Worm (Caenorhabditis elegans) whole organism, L1 larva: Measurements from ENCODE around the gene F29B9.8.

Experiments used
- C16A3.4 ChIP-seq: fragments of 150-350 bp; optimal IDR thresholded peaks from 2 replicates; lab custom pipeline; 2014; ENCODE audit warnings: missing biosample characterization, missing genetic modification characterization
- C34B4.2 ChIP-seq: sonication (generic microtip); optimal IDR thresholded peaks from 2 replicates; lab custom pipeline; 2017; ENCODE audit warnings: mild to moderate bottlenecking, missing genetic modification characterization, missing compliant biosample characterization
- F16B12.6 ChIP-seq: fragments of 150-350 bp; optimal IDR thresholded peaks from 2 replicates; lab custom pipeline; 2014; ENCODE audit warnings: missing biosample characterization, missing genetic modification characterization
- alr-1 ChIP-seq: fragments of 200-800 bp; sonication (Bioruptor generic); optimal IDR thresholded peaks from 2 replicates; lab custom pipeline; 2018; ENCODE audit warnings: borderline replicate concordance, mild to moderate bottlenecking, missing genetic modification characterization, missing compliant biosample characterization
- ama-1 ChIP-seq: fragments of 150-350 bp; optimal IDR thresholded peaks from 2 replicates; lab custom pipeline; 2014
- ceh-82 ChIP-seq, 3 experiments: fragments of 150-350 bp in 1 of 3; sonication (generic microtip) in 2 of 3; optimal IDR thresholded peaks; 2 replicates each; lab custom pipeline; 2014 to 2017; ENCODE audit warnings: missing biosample characterization in 3 of 3, missing genetic modification characterization in 3 of 3
- ceh-88 ChIP-seq: fragments of 200-800 bp; sonication (Bioruptor generic); IDR thresholded peaks from 2 replicates; pipeline ENCODE4 v1.3.6; 2022; ENCODE audit warnings: missing genetic modification characterization, missing compliant biosample characterization
- ces-1 ChIP-seq: fragments of 150-350 bp; optimal IDR thresholded peaks from 2 replicates; lab custom pipeline; 2014; ENCODE audit warnings: missing biosample characterization, missing genetic modification reagents, missing genetic modification characterization
- efl-1 ChIP-seq, 4 experiments: fragments of 150-350 bp; optimal IDR thresholded peaks in 3 of 4; peaks in 1 of 4; 1 replicate in 1 of 4; 2 replicates in 3 of 4; lab custom pipeline; 2014; ENCODE audit warnings: missing biosample characterization in 2 of 4, missing genetic modification characterization in 2 of 4, missing genetic modification reagents in 2 of 4
- efl-3 ChIP-seq: fragments of 200-800 bp; sonication (Bioruptor generic); optimal IDR thresholded peaks from 2 replicates; lab custom pipeline; 2018; ENCODE audit warnings: mild to moderate bottlenecking, missing genetic modification characterization, missing compliant biosample characterization
- egl-27 ChIP-seq, 2 experiments: fragments of 150-350 bp in 1 of 2; sonication (generic microtip); optimal IDR thresholded peaks; 3 replicates each; lab custom pipeline; 2017 to 2018; ENCODE audit warnings: missing biosample characterization in 2 of 2, missing genetic modification characterization in 2 of 2, missing genetic modification reagents in 2 of 2
- elt-2 ChIP-seq: sonication (generic microtip); optimal IDR thresholded peaks from 2 replicates; lab custom pipeline; 2016; ENCODE audit warnings: missing genetic modification characterization, mild to moderate bottlenecking, inconsistent platforms, missing compliant biosample characterization, missing genetic modification reagents
- elt-3 ChIP-seq, 6 experiments: fragments of 150-350 bp in 1 of 6; sonication (generic microtip); optimal IDR thresholded peaks; 2 replicates each; lab custom pipeline; 2017 to 2018; ENCODE audit warnings: missing biosample characterization in 6 of 6, missing genetic modification characterization in 6 of 6, inconsistent platforms in 1 of 6
- grh-1 ChIP-seq: fragments of 200-800 bp; sonication (Bioruptor generic); IDR thresholded peaks from 2 replicates; pipeline ENCODE4 v1.3.6; 2022; ENCODE audit warnings: missing genetic modification reagents, missing genetic modification characterization, missing compliant biosample characterization
- hlh-17 ChIP-seq: fragments of 200-800 bp; sonication (Bioruptor generic); optimal IDR thresholded peaks from 2 replicates; lab custom pipeline; 2018; ENCODE audit warnings: missing genetic modification characterization, mild to moderate bottlenecking, missing compliant biosample characterization, moderate library complexity, borderline replicate concordance
- hpl-2 ChIP-seq: fragments of 150-350 bp; optimal IDR thresholded peaks from 2 replicates; lab custom pipeline; 2014; ENCODE audit warnings: missing biosample characterization, missing genetic modification reagents, missing genetic modification characterization
- isw-1 ChIP-seq: fragments of 200-800 bp; sonication (Bioruptor generic); IDR thresholded peaks from 2 replicates; pipeline ENCODE4 v1.3.6; 2022; ENCODE audit warnings: missing genetic modification characterization, missing compliant biosample characterization
- jun-1 ChIP-seq: fragments of 150-350 bp; optimal IDR thresholded peaks from 2 replicates; lab custom pipeline; 2014; ENCODE audit warnings: missing biosample characterization, missing genetic modification reagents, missing genetic modification characterization
- lin-13 ChIP-seq: fragments of 150-350 bp; optimal IDR thresholded peaks from 2 replicates; lab custom pipeline; 2014; ENCODE audit warnings: missing biosample characterization, missing genetic modification reagents, missing genetic modification characterization
- lin-35 ChIP-seq, 2 experiments: fragments of 150-350 bp; optimal IDR thresholded peaks; 2 replicates each; lab custom pipeline; 2014; ENCODE audit warnings: missing biosample characterization in 2 of 2, missing genetic modification characterization in 2 of 2, missing genetic modification reagents in 2 of 2
- lir-3 ChIP-seq: sonication (generic microtip); optimal IDR thresholded peaks from 2 replicates; lab custom pipeline; 2016; ENCODE audit warnings: mild to moderate bottlenecking, missing genetic modification characterization, moderate library complexity, missing compliant biosample characterization; ENCODE audit not compliant: poor library complexity
- lsy-2 ChIP-seq, 2 experiments: fragments of 150-350 bp; optimal IDR thresholded peaks; 2 replicates each; lab custom pipeline; 2014; ENCODE audit warnings: missing biosample characterization in 2 of 2, missing genetic modification characterization in 2 of 2
- mab-9 ChIP-seq: fragments of 200-800 bp; sonication (Bioruptor generic); IDR thresholded peaks from 2 replicates; pipeline ENCODE4 v1.3.6; 2022; ENCODE audit warnings: missing genetic modification reagents, missing genetic modification characterization, missing compliant biosample characterization
- mep-1 ChIP-seq: fragments of 150-350 bp; optimal IDR thresholded peaks from 2 replicates; lab custom pipeline; 2014; ENCODE audit warnings: missing biosample characterization, missing genetic modification characterization
- nhr-11 ChIP-seq: fragments of 150-350 bp; optimal IDR thresholded peaks from 2 replicates; lab custom pipeline; 2014; ENCODE audit warnings: missing biosample characterization, missing genetic modification characterization
- nhr-19 ChIP-seq: fragments of 200-800 bp; sonication (Bioruptor generic); conservative IDR thresholded peaks from 2 replicates; pipeline ENCODE4 v1.3.6; 2022; ENCODE audit warnings: missing genetic modification characterization, missing compliant biosample characterization
- nhr-20 ChIP-seq: sonication (generic microtip); optimal IDR thresholded peaks from 2 replicates; lab custom pipeline; 2016; ENCODE audit warnings: mild to moderate bottlenecking, missing genetic modification characterization, missing compliant biosample characterization
- nhr-237 ChIP-seq: fragments of 150-350 bp; optimal IDR thresholded peaks from 2 replicates; lab custom pipeline; 2014; ENCODE audit warnings: missing biosample characterization, missing genetic modification characterization
- nhr-47 ChIP-seq: sonication (generic microtip); optimal IDR thresholded peaks from 2 replicates; lab custom pipeline; 2016; ENCODE audit warnings: mild to moderate bottlenecking, missing genetic modification characterization, moderate library complexity, missing compliant biosample characterization
- nhr-71 ChIP-seq: sonication (generic microtip); optimal IDR thresholded peaks from 2 replicates; lab custom pipeline; 2016; ENCODE audit warnings: mild to moderate bottlenecking, missing genetic modification characterization, moderate library complexity, missing compliant biosample characterization
- nhr-76 ChIP-seq: sonication (generic microtip); optimal IDR thresholded peaks from 2 replicates; lab custom pipeline; 2017; ENCODE audit warnings: missing biosample characterization, missing genetic modification characterization
- nhr-85 ChIP-seq: sonication (generic microtip); peaks from one replicate; lab custom pipeline; 2016; ENCODE audit warnings: missing genetic modification characterization, inconsistent platforms, missing compliant biosample characterization
- nhr-90 ChIP-seq: sonication (generic microtip); optimal IDR thresholded peaks from 2 replicates; lab custom pipeline; 2016; ENCODE audit warnings: mild to moderate bottlenecking, missing genetic modification characterization, missing compliant biosample characterization; ENCODE audit not compliant: poor library complexity
- pag-3 ChIP-seq: sonication (generic microtip); optimal IDR thresholded peaks from 2 replicates; lab custom pipeline; 2017; ENCODE audit warnings: missing genetic modification characterization, mild to moderate bottlenecking, missing compliant biosample characterization, antibody characterized with exemption, borderline replicate concordance; ENCODE audit not compliant: insufficient read depth
- pax-3 ChIP-seq: fragments of 200-800 bp; sonication (Bioruptor generic); optimal IDR thresholded peaks from 2 replicates; lab custom pipeline; 2018; ENCODE audit warnings: mild to moderate bottlenecking, missing genetic modification characterization, moderate library complexity, missing compliant biosample characterization
- pqm-1 ChIP-seq: sonication (generic microtip); optimal IDR thresholded peaks from 3 replicates; lab custom pipeline; 2017; ENCODE audit warnings: missing biosample characterization, missing genetic modification characterization
- rnt-1 ChIP-seq: sonication (generic microtip); optimal IDR thresholded peaks from 2 replicates; lab custom pipeline; 2016; ENCODE audit warnings: mild to moderate bottlenecking, missing genetic modification characterization, moderate library complexity, missing compliant biosample characterization
- skn-1 ChIP-seq: fragments of 150-350 bp; optimal IDR thresholded peaks from 2 replicates; lab custom pipeline; 2014; ENCODE audit warnings: missing biosample characterization, missing genetic modification characterization
- snu-23 ChIP-seq: sonication (generic microtip); optimal IDR thresholded peaks from 2 replicates; lab custom pipeline; 2016; ENCODE audit warnings: missing genetic modification characterization, missing compliant biosample characterization
- sptf-1 ChIP-seq: fragments of 150-350 bp; optimal IDR thresholded peaks from 2 replicates; lab custom pipeline; 2014; ENCODE audit warnings: missing biosample characterization, missing genetic modification characterization
- tbx-2 ChIP-seq: sonication (generic microtip); optimal IDR thresholded peaks from 2 replicates; lab custom pipeline; 2016; ENCODE audit warnings: missing genetic modification characterization, missing compliant biosample characterization
- tlp-1 ChIP-seq: fragments of 150-350 bp; optimal IDR thresholded peaks from 2 replicates; lab custom pipeline; 2014; ENCODE audit warnings: missing biosample characterization, missing genetic modification characterization
- unc-130 ChIP-seq: fragments of 150-350 bp; optimal IDR thresholded peaks from 2 replicates; lab custom pipeline; 2017; ENCODE audit warnings: missing biosample characterization, missing genetic modification characterization, inconsistent platforms
- unc-86 ChIP-seq: sonication (generic microtip); optimal IDR thresholded peaks from 2 replicates; lab custom pipeline; 2016; ENCODE audit warnings: missing genetic modification characterization, missing compliant biosample characterization
- unc-98 ChIP-seq: fragments of 200-800 bp; sonication (Bioruptor generic); IDR thresholded peaks from 2 replicates; pipeline ENCODE4 v1.3.6; 2022; ENCODE audit warnings: missing genetic modification characterization, missing compliant biosample characterization
- xbp-1 ChIP-seq: sonication (generic microtip); optimal IDR thresholded peaks from 2 replicates; lab custom pipeline; 2016; ENCODE audit warnings: missing genetic modification characterization, missing compliant biosample characterization
- zag-1 ChIP-seq: fragments of 150-350 bp; optimal IDR thresholded peaks from 2 replicates; lab custom pipeline; 2014; ENCODE audit warnings: missing biosample characterization, missing genetic modification characterization

The F29B9.8 gene

DNA sequence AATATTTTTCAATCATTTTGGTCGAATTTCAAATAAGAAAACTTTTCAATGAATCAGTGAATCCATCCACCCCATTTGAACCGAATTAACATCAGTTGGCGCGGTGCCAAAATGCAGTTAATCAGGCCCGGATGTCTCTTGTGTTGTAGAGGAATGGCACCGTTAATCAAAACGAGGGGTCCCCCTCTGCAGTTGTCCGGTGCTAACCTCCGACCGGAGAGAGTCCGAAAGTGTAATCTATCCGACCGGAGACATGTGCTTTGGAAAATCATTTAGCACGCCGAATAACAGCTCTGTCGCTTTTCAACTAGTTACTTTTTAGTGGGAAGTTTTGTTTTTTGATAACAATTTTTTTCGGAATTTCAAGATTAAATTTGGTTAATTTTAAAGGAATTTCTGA is 2.2 kb upstream of the F29B9.8 start (continued):
- no peak for TF ChIP-seq nhr-76
- no peak for TF ChIP-seq C16A3.4 (tag; lab: Kevin White, UChicago)
- no peak for TF ChIP-seq elt-3 (tag; optimal IDR thresholded peaks at IDR 0.05; lab: Kevin White, UChicago)
- no peak for TF ChIP-seq tlp-1 (tag; lab: Kevin White, UChicago)
- no peak for TF ChIP-seq efl-1 (optimal IDR thresholded peaks at IDR 0.05; lab: Kevin White, UChicago)
- TF ChIP-seq efl-1 (GFP tag; optimal IDR thresholded peaks at IDR 0.05 in 1 of 2; lab: Kevin White, UChicago): peak in 1 of 2 experiments; percentile 51
- TF ChIP-seq pag-3: peak; percentile 45
- TF ChIP-seq lir-3 (tag; lab: Kevin White, UChicago): no peak
- no peak for TF ChIP-seq zag-1
- TF ChIP-seq xbp-1 (tag; lab: Kevin White, UChicago): no peak
- peak; percentile 34 for TF ChIP-seq rnt-1 (tag; lab: Kevin White, UChicago)
- no peak for TF ChIP-seq lsy-2 (tag; optimal IDR thresholded peaks at IDR 0.05; lab: Kevin White, UChicago)
- no peak for TF ChIP-seq unc-86 (tag; lab: Kevin White, UChicago)
- TF ChIP-seq nhr-11 (tag; lab: Kevin White, UChicago): no peak
- TF ChIP-seq egl-27 (tag; optimal IDR thresholded peaks at IDR 0.05; lab: Kevin White, UChicago): no peak
- no peak for TF ChIP-seq efl-3 (GFP tag; lab: Kevin White, UChicago)
- TF ChIP-seq elt-2 (tag; lab: Kevin White, UChicago): no peak
- TF ChIP-seq nhr-237: no peak
- no peak for TF ChIP-seq ceh-88 (GFP tag; lab: Robert Waterston, UW)
- TF ChIP-seq mab-9 (GFP tag; lab: Robert Waterston, UW): no peak
- TF ChIP-seq grh-1 (GFP tag; lab: Robert Waterston, UW): no peak
- no peak for TF ChIP-seq mep-1 (tag; lab: Kevin White, UChicago)
- no peak for TF ChIP-seq nhr-90
- TF ChIP-seq unc-98 (GFP tag; lab: Robert Waterston, UW): no peak
- TF ChIP-seq snu-23 (GFP tag; lab: Kevin White, UChicago): no peak
- no peak for TF ChIP-seq pax-3
- TF ChIP-seq unc-130 (tag; lab: Kevin White, UChicago): peak; percentile 15
- TF ChIP-seq skn-1 (tag; lab: Kevin White, UChicago): no peak

DNA sequence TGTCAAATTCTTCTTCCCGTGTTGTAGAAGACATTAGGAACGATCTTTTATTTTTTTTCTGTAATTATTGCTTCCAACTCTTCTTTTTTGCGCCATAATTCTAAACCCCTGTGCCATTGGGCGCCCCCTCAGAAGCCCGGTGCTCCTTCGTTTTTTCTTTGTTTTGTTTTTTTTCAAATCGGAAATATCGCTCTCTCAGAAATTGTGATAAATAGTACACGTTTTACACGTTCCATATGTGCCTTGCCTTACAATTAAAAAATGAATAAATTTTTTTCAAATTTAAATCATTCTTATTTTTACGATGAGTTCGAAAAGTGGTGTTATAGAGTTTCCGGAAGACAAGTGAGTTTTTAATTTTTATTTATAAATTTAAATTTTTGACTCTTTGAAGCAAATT is 2.0 kb downstream of the F29B9.8 start, which contains the start of gene F29B9.7:
F29B9.7 (plus strand) TSS at position 301 of the 400 bp plus-strand sequence.
- TF ChIP-seq ama-1 (lab: Kevin White, UChicago): no peak
- no peak for TF ChIP-seq nhr-19 (GFP tag; lab: Robert Waterston, UW)

DNA sequence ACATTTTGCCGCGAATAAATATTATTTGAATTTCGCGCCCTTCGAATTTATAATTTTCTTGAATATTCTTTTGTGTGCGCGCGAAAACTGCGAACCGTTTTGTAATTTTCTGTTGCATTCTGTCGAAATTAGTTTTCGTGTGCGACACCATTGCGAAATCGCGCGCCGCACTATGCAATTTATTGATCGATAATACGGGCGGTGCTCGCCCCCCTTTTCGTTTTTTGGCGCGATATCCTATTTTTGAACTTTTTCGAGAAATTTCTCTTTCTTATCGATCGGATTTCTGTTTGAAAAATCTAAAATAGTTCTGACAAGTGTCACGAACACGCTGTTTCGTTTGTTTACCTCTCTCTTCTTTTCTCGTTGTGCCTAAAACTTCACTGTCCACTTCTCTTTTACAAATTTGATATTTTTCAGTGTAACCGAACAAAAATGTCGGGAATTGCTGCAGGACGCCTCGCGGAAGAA is 3.2 kb downstream of the F29B9.8 start, which contains the start of gene ubc-9:
ubc-9 (plus strand) TSS at position 421 of the 471 bp plus-strand sequence.
- TF ChIP-seq tbx-2 (tag; lab: Kevin White, UChicago): peak; percentile 78
- TF ChIP-seq lin-35 (GFP tag; optimal IDR thresholded peaks at IDR 0.05; lab: Kevin White, UChicago): peak; percentile 77 to 85
- peak in 2 of 6 experiments; percentile 18 to 25 for TF ChIP-seq elt-3 (tag; optimal IDR thresholded peaks at IDR 0.05; lab: Kevin White, UChicago)
- no peak for TF ChIP-seq hpl-2 (GFP tag; lab: Kevin White, UChicago)
- TF ChIP-seq mep-1 (tag; lab: Kevin White, UChicago): peak; percentile 51
- no peak for TF ChIP-seq alr-1 (tag; lab: Kevin White, UChicago)
- TF ChIP-seq jun-1: no peak
- TF ChIP-seq egl-27 (tag; optimal IDR thresholded peaks at IDR 0.05; lab: Kevin White, UChicago): no peak
- no peak for TF ChIP-seq sptf-1 (tag; lab: Kevin White, UChicago)
- TF ChIP-seq nhr-71 (tag; lab: Kevin White, UChicago): peak; percentile 88
- no peak for TF ChIP-seq ces-1 (GFP tag; lab: Kevin White, UChicago)
- peak; percentile 16 for TF ChIP-seq F16B12.6 (tag; lab: Kevin White, UChicago)
- TF ChIP-seq lir-3 (tag; lab: Kevin White, UChicago): peak; percentile 39
- TF ChIP-seq rnt-1 (tag; lab: Kevin White, UChicago): peak; percentile 62
- peak; percentile 73 for TF ChIP-seq C16A3.4 (tag; lab: Kevin White, UChicago)
- peak; percentile 83 for TF ChIP-seq nhr-20 (tag; lab: Kevin White, UChicago)
- TF ChIP-seq hlh-17 (GFP tag; lab: Kevin White, UChicago): no peak
- TF ChIP-seq skn-1 (tag; lab: Kevin White, UChicago): peak; percentile 56
- TF ChIP-seq pqm-1 (tag; lab: Kevin White, UChicago): no peak
- peak; percentile 31 for TF ChIP-seq elt-2 (tag; lab: Kevin White, UChicago)
- peak; percentile 70 for TF ChIP-seq xbp-1 (tag; lab: Kevin White, UChicago)
- peak; percentile 93 for TF ChIP-seq C34B4.2
- TF ChIP-seq lin-13 (GFP tag; lab: Kevin White, UChicago): peak; percentile 88
- TF ChIP-seq efl-1 (optimal IDR thresholded peaks at IDR 0.05; lab: Kevin White, UChicago): peak; percentile 71 to 72
- peak; percentile 64 to 96 for TF ChIP-seq efl-1 (GFP tag; optimal IDR thresholded peaks at IDR 0.05 in 1 of 2; lab: Kevin White, UChicago)
- TF ChIP-seq nhr-237: no peak
- peak; percentile 85 for TF ChIP-seq nhr-85 (tag; lab: Kevin White, UChicago)
- peak; percentile 82 for TF ChIP-seq nhr-47 (tag; lab: Kevin White, UChicago)
- peak in 2 of 3 experiments; percentile 65 to 80 for TF ChIP-seq ceh-82 (tag; optimal IDR thresholded peaks at IDR 0.05; lab: Kevin White, UChicago)
- TF ChIP-seq isw-1: peak; percentile 69
